Worm (Caenorhabditis elegans) whole organism, L4 larva: ENCODE results near the gene sec-6.

Experiments used
- F26F4.8 ChIP-seq: fragments of 200-800 bp; sonication (Bioruptor generic); conservative IDR thresholded peaks from 2 replicates; pipeline ENCODE4 v1.3.6; 2022; ENCODE audit warnings: missing genetic modification characterization, missing compliant biosample characterization
- F37D6.2 ChIP-seq: sonication (generic microtip); optimal IDR thresholded peaks from 2 replicates; lab custom pipeline; 2016; ENCODE audit warnings: mild to moderate bottlenecking, missing genetic modification characterization, missing compliant biosample characterization
- F49E8.2 ChIP-seq: sonication (generic microtip); optimal IDR thresholded peaks from 2 replicates; lab custom pipeline; 2016; ENCODE audit warnings: missing compliant biosample characterization, mild to moderate bottlenecking, missing genetic modification characterization, borderline replicate concordance
- R02D3.7 ChIP-seq: fragments of 150-350 bp; sonication (generic microtip); optimal IDR thresholded peaks from 3 replicates; lab custom pipeline; 2014; ENCODE audit warnings: missing biosample characterization, missing genetic modification characterization
- T20F7.1 ChIP-seq: fragments of 200-800 bp; sonication (Bioruptor generic); optimal IDR thresholded peaks from 2 replicates; lab custom pipeline; 2018; ENCODE audit warnings: mild to moderate bottlenecking, missing genetic modification characterization, missing compliant biosample characterization
- Y75B8A.6 ChIP-seq: fragments of 200-800 bp; sonication (Bioruptor generic); IDR thresholded peaks from 2 replicates; pipeline ENCODE4 v1.3.6; 2022; ENCODE audit warnings: missing genetic modification reagents, missing genetic modification characterization, missing compliant biosample characterization
- ZK546.5 ChIP-seq, 2 experiments: sonication (generic microtip); optimal IDR thresholded peaks; 2 replicates each; lab custom pipeline; 2017; ENCODE audit warnings: missing biosample characterization in 2 of 2, missing genetic modification characterization in 2 of 2
- attf-4 ChIP-seq: sonication (generic microtip); optimal IDR thresholded peaks from 3 replicates; lab custom pipeline; 2017; ENCODE audit warnings: missing biosample characterization, missing genetic modification characterization
- ceh-32 ChIP-seq: sonication (generic microtip); optimal IDR thresholded peaks from 2 replicates; lab custom pipeline; 2016; ENCODE audit warnings: mild to moderate bottlenecking, missing genetic modification characterization, missing compliant biosample characterization; ENCODE audit not compliant: poor library complexity
- ceh-44 ChIP-seq: fragments of 200-800 bp; sonication (Bioruptor generic); IDR thresholded peaks from 2 replicates; pipeline ENCODE4 v1.3.6; 2022; ENCODE audit warnings: missing genetic modification reagents, missing genetic modification characterization, missing compliant biosample characterization
- ceh-82 ChIP-seq: sonication (generic microtip); optimal IDR thresholded peaks from 2 replicates; lab custom pipeline; 2017; ENCODE audit warnings: missing biosample characterization, missing genetic modification characterization
- daf-12 ChIP-seq: fragments of 150-350 bp; optimal IDR thresholded peaks from 2 replicates; lab custom pipeline; 2014; ENCODE audit warnings: missing biosample characterization, missing genetic modification reagents, missing genetic modification characterization
- daf-16 ChIP-seq, 3 experiments: sonication (generic microtip); optimal IDR thresholded peaks; 2 replicates each; lab custom pipeline; 2016 to 2017; ENCODE audit warnings: missing genetic modification characterization in 3 of 3, missing genetic modification reagents in 3 of 3, mild to moderate bottlenecking in 2 of 3, missing compliant biosample characterization in 2 of 3, missing biosample characterization in 1 of 3, moderate library complexity in 1 of 3
- daf-8 ChIP-seq: fragments of 200-800 bp; sonication (Bioruptor generic); IDR thresholded peaks from 2 replicates; pipeline ENCODE4 v1.3.6; 2022; ENCODE audit warnings: missing genetic modification characterization, missing compliant biosample characterization
- dmd-8 ChIP-seq: fragments of 200-800 bp; sonication (Bioruptor generic); IDR thresholded peaks from 2 replicates; pipeline ENCODE4 v1.3.6; 2022; ENCODE audit warnings: missing genetic modification characterization, missing compliant biosample characterization
- dmd-9 ChIP-seq: fragments of 200-800 bp; sonication (Bioruptor generic); IDR thresholded peaks from 2 replicates; pipeline ENCODE4 v1.3.6; 2022; ENCODE audit warnings: missing genetic modification reagents, missing genetic modification characterization, missing compliant biosample characterization
- dpl-1 ChIP-seq: fragments of 150-350 bp; optimal IDR thresholded peaks from 2 replicates; lab custom pipeline; 2014; ENCODE audit warnings: missing biosample characterization, missing genetic modification reagents, missing genetic modification characterization
- dve-1 ChIP-seq: sonication (generic microtip); optimal IDR thresholded peaks from 2 replicates; lab custom pipeline; 2017; ENCODE audit warnings: antibody characterized with exemption, mild to moderate bottlenecking, missing genetic modification characterization, missing compliant biosample characterization; ENCODE audit not compliant: insufficient read depth
- fkh-10 ChIP-seq: fragments of 150-350 bp; optimal IDR thresholded peaks from 2 replicates; lab custom pipeline; 2014; ENCODE audit warnings: missing biosample characterization, missing genetic modification reagents, missing genetic modification characterization
- hlh-11 ChIP-seq: fragments of 200-800 bp; sonication (Bioruptor generic); optimal IDR thresholded peaks from 2 replicates; lab custom pipeline; 2018; ENCODE audit warnings: mild to moderate bottlenecking, missing genetic modification characterization, missing compliant biosample characterization
- jun-1 ChIP-seq: fragments of 150-350 bp; optimal IDR thresholded peaks from 2 replicates; lab custom pipeline; 2014; ENCODE audit warnings: missing biosample characterization, missing genetic modification reagents, missing genetic modification characterization
- lim-7 ChIP-seq: fragments of 200-800 bp; sonication (Bioruptor generic); IDR thresholded peaks from 2 replicates; pipeline ENCODE4 v1.3.6; 2022; ENCODE audit warnings: missing genetic modification characterization, missing compliant biosample characterization
- lin-1 ChIP-seq: fragments of 200-800 bp; sonication (Bioruptor generic); IDR thresholded peaks from 2 replicates; pipeline ENCODE4 v1.3.6; 2022; ENCODE audit warnings: missing genetic modification reagents, missing genetic modification characterization, missing compliant biosample characterization
- lin-13 ChIP-seq: fragments of 150-350 bp; optimal IDR thresholded peaks from 2 replicates; lab custom pipeline; 2014; ENCODE audit warnings: missing biosample characterization, missing genetic modification reagents, missing genetic modification characterization
- lin-15B ChIP-seq: fragments of 150-350 bp; sonication (generic microtip); optimal IDR thresholded peaks from 3 replicates; lab custom pipeline; 2014; ENCODE audit warnings: missing biosample characterization, missing genetic modification characterization
- lin-39 ChIP-seq: fragments of 150-350 bp; optimal IDR thresholded peaks from 2 replicates; lab custom pipeline; 2014; ENCODE audit warnings: missing biosample characterization, missing genetic modification reagents, missing genetic modification characterization
- lsy-2 ChIP-seq, 2 experiments: fragments of 150-350 bp in 1 of 2; sonication (generic microtip) in 1 of 2; optimal IDR thresholded peaks; 2 replicates each; lab custom pipeline; 2014 to 2017; ENCODE audit warnings: missing biosample characterization in 2 of 2, missing genetic modification characterization in 2 of 2
- madf-9 ChIP-seq: fragments of 200-800 bp; sonication (Bioruptor generic); conservative IDR thresholded peaks from 2 replicates; pipeline ENCODE4 v1.3.6; 2022; ENCODE audit warnings: missing genetic modification reagents, missing genetic modification characterization, missing compliant biosample characterization
- mdl-1 ChIP-seq, 2 experiments: fragments of 150-350 bp in 1 of 2; sonication (generic microtip) in 1 of 2; optimal IDR thresholded peaks; 2 replicates each; lab custom pipeline; 2014 to 2017; ENCODE audit warnings: missing biosample characterization in 2 of 2, missing genetic modification characterization in 2 of 2
- mep-1 ChIP-seq: fragments of 150-350 bp; sonication (generic microtip); optimal IDR thresholded peaks from 3 replicates; lab custom pipeline; 2014; ENCODE audit warnings: missing biosample characterization, missing genetic modification characterization
- mxl-3 ChIP-seq: fragments of 200-800 bp; sonication (Bioruptor generic); optimal IDR thresholded peaks from 2 replicates; lab custom pipeline; 2018; ENCODE audit warnings: mild to moderate bottlenecking, missing genetic modification characterization, missing compliant biosample characterization
- nhr-102 ChIP-seq: sonication (generic microtip); optimal IDR thresholded peaks from 2 replicates; lab custom pipeline; 2016; ENCODE audit warnings: mild to moderate bottlenecking, missing genetic modification characterization, moderate library complexity, missing compliant biosample characterization
- nhr-28 ChIP-seq: fragments of 150-350 bp; optimal IDR thresholded peaks from 2 replicates; lab custom pipeline; 2014; ENCODE audit warnings: missing biosample characterization, missing genetic modification characterization
- nhr-76 ChIP-seq: fragments of 150-350 bp; optimal IDR thresholded peaks from 2 replicates; lab custom pipeline; 2014; ENCODE audit warnings: missing biosample characterization, missing genetic modification characterization
- pha-4 ChIP-seq, 2 experiments: fragments of 150-350 bp in 1 of 2; fragments of 200-800 bp in 1 of 2; sonication (Bioruptor generic) in 1 of 2; IDR thresholded peaks in 1 of 2; optimal IDR thresholded peaks in 1 of 2; 2 replicates each; pipeline versions ENCODE4 v1.3.6 to Lab custom; 2014 to 2022; ENCODE audit warnings: missing genetic modification characterization in 2 of 2, missing genetic modification reagents in 2 of 2, missing biosample characterization in 1 of 2, missing compliant biosample characterization in 1 of 2
- spr-3 ChIP-seq: fragments of 200-800 bp; sonication (Bioruptor generic); optimal IDR thresholded peaks from 2 replicates; lab custom pipeline; 2018; ENCODE audit warnings: mild to moderate bottlenecking, missing genetic modification characterization, missing compliant biosample characterization
- tra-1 ChIP-seq: fragments of 200-800 bp; sonication (Bioruptor generic); IDR thresholded peaks from 2 replicates; pipeline ENCODE4 v1.3.6; 2022; ENCODE audit warnings: missing genetic modification reagents, missing genetic modification characterization, missing compliant biosample characterization
- unc-62 ChIP-seq, 3 experiments: fragments of 150-350 bp in 1 of 3; sonication (generic microtip); optimal IDR thresholded peaks in 2 of 3; peaks in 1 of 3; 1 replicate in 1 of 3; 2 replicates in 2 of 3; lab custom pipeline; 2014 to 2017; ENCODE audit warnings: missing biosample characterization in 3 of 3, missing genetic modification characterization in 3 of 3, missing genetic modification reagents in 3 of 3, missing genotype in 1 of 3
- vab-7 ChIP-seq: fragments of 200-800 bp; sonication (Bioruptor generic); IDR thresholded peaks from 2 replicates; pipeline ENCODE4 v1.3.6; 2022; ENCODE audit warnings: missing genetic modification reagents, missing genetic modification characterization, missing compliant biosample characterization
- zag-1 ChIP-seq: fragments of 150-350 bp; optimal IDR thresholded peaks from 2 replicates; lab custom pipeline; 2014; ENCODE audit warnings: missing biosample characterization, missing genetic modification characterization
- zfp-2 ChIP-seq: sonication (generic microtip); optimal IDR thresholded peaks from 2 replicates; lab custom pipeline; 2016; ENCODE audit warnings: mild to moderate bottlenecking, missing genetic modification characterization, missing compliant biosample characterization
- zip-11 ChIP-seq: fragments of 200-800 bp; sonication (Bioruptor generic); IDR thresholded peaks from 2 replicates; pipeline ENCODE4 v1.3.6; 2022; ENCODE audit warnings: missing genetic modification characterization, missing compliant biosample characterization
- zip-2 ChIP-seq: fragments of 150-350 bp; optimal IDR thresholded peaks from 2 replicates; lab custom pipeline; 2014; ENCODE audit warnings: missing biosample characterization, missing genetic modification characterization

Gene sec-6

ce11 chrII:5321718-5322286 lies 37.5 kb upstream of the sec-6 start (continued):
- TF ChIP-seq lsy-2 (tag; optimal IDR thresholded peaks at IDR 0.05; lab: Kevin White, UChicago) (peak; percentile 25 to 38), dmd-8 (GFP tag; lab: Robert Waterston, UW) (no peak), daf-16 (GFP tag; optimal IDR thresholded peaks at IDR 0.05; lab: Kevin White, UChicago) (no peak), daf-16 (tag; optimal IDR thresholded peaks at IDR 0.05; lab: Kevin White, UChicago) (peak; percentile 54), F26F4.8 (GFP tag; lab: Robert Waterston, UW) (no peak), madf-9 (no peak), nhr-102 (tag; lab: Kevin White, UChicago) (peak; percentile 82), hlh-11 (tag; lab: Kevin White, UChicago) (peak; percentile 94), R02D3.7 (tag; lab: Kevin White, UChicago) (no peak), F37D6.2 (tag; lab: Kevin White, UChicago) (no peak), tra-1 (GFP tag; lab: Robert Waterston, UW) (no peak), mdl-1 (tag; optimal IDR thresholded peaks at IDR 0.05; lab: Kevin White, UChicago) (peak in 1 of 2 experiments; percentile 41), ceh-32 (no peak), ZK546.5 (tag; optimal IDR thresholded peaks at IDR 0.05; lab: Kevin White, UChicago) (no peak), daf-12 (tag; lab: Kevin White, UChicago) (no peak), jun-1 (tag; lab: Kevin White, UChicago) (no peak)

ce11 chrII:5322732-5323326 lies 36.5 kb upstream of the sec-6 start, which contains the start of gene vhp-1:
Gene vhp-1 (plus strand): TSS chrII:5323276.
- TF ChIP-seq zfp-2 (tag; lab: Kevin White, UChicago) (no peak), dmd-9 (GFP tag; lab: Robert Waterston, UW) (no peak), mep-1 (tag; lab: Kevin White, UChicago) (no peak), attf-4 (tag; lab: Kevin White, UChicago) (no peak), Y75B8A.6 (no peak), hlh-11 (tag; lab: Kevin White, UChicago) (peak; percentile 26), R02D3.7 (tag; lab: Kevin White, UChicago) (no peak), zip-2 (tag; lab: Kevin White, UChicago) (no peak), mxl-3 (GFP tag; lab: Kevin White, UChicago) (no peak), lin-39 (tag; lab: Kevin White, UChicago) (no peak), mdl-1 (tag; optimal IDR thresholded peaks at IDR 0.05; lab: Kevin White, UChicago) (no peak), lin-1 (no peak), daf-16 (GFP tag; optimal IDR thresholded peaks at IDR 0.05; lab: Kevin White, UChicago) (no peak), daf-16 (tag; optimal IDR thresholded peaks at IDR 0.05; lab: Kevin White, UChicago) (peak; percentile 20), F49E8.2 (tag; lab: Kevin White, UChicago) (no peak), nhr-28 (tag; lab: Kevin White, UChicago) (peak; percentile 32), spr-3 (GFP tag; lab: Kevin White, UChicago) (no peak), dve-1 (tag; lab: Kevin White, UChicago) (no peak), tra-1 (GFP tag; lab: Robert Waterston, UW) (no peak), pha-4 (GFP tag; IDR thresholded peaks at IDR 0.05; lab: Robert Waterston, UW) (no peak), pha-4 (tag; optimal IDR thresholded peaks at IDR 0.05; lab: Kevin White, UChicago) (peak; percentile 15), nhr-76 (no peak), lim-7 (no peak), lin-15B (tag; lab: Kevin White, UChicago) (no peak), ceh-44 (no peak)

ce11 chrII:5323773-5324172 lies 35.6 kb upstream of the sec-6 start:
- TF ChIP-seq ceh-82 (tag; lab: Kevin White, UChicago) (no peak), lin-39 (tag; lab: Kevin White, UChicago) (no peak), daf-8 (GFP tag; lab: Robert Waterston, UW) (no peak), dmd-9 (GFP tag; lab: Robert Waterston, UW) (no peak), zip-11 (no peak), lsy-2 (tag; optimal IDR thresholded peaks at IDR 0.05; lab: Kevin White, UChicago) (peak in 1 of 2 experiments; percentile 34), zag-1 (tag; lab: Kevin White, UChicago) (no peak), lin-1 (0 out of 2 replicates have a peak, but pooled peaks have one; percentile 54), unc-62 (GFP tag; optimal IDR thresholded peaks at IDR 0.05 in 1 of 2; lab: Kevin White, UChicago) (no peak), unc-62 (tag; optimal IDR thresholded peaks at IDR 0.05; lab: Kevin White, UChicago) (no peak), lin-13 (GFP tag; lab: Kevin White, UChicago) (no peak), mep-1 (tag; lab: Kevin White, UChicago) (peak; percentile 22), spr-3 (GFP tag; lab: Kevin White, UChicago) (no peak), T20F7.1 (no peak), tra-1 (GFP tag; lab: Robert Waterston, UW) (no peak), dpl-1 (GFP tag; lab: Kevin White, UChicago) (no peak), fkh-10 (GFP tag; lab: Kevin White, UChicago) (no peak), nhr-28 (tag; lab: Kevin White, UChicago) (peak; percentile 87), ceh-32 (no peak), vab-7 (GFP tag; lab: Robert Waterston, UW) (no peak)
